Fruit fly (Drosophila melanogaster) Kc167 (cell line): Measurements from ENCODE around the gene CG17300.

Experiments used
- Myc ChIP-seq: fragments of >200 bp; optimal IDR thresholded peaks from 2 replicates; lab custom pipeline; 2017; ENCODE audit warnings: missing external identifiers
- Sin3A ChIP-seq: fragments of >200 bp; optimal IDR thresholded peaks from 2 replicates; lab custom pipeline; 2018; ENCODE audit warnings: missing external identifiers
- h ChIP-seq: fragments of >200 bp; optimal IDR thresholded peaks from 3 replicates; lab custom pipeline; 2018; ENCODE audit warnings: missing external identifiers
- insv ChIP-seq: fragments of >200 bp; optimal IDR thresholded peaks from 3 replicates; lab custom pipeline; 2018; ENCODE audit warnings: missing external identifiers
- psq ChIP-seq: fragments of >200 bp; optimal IDR thresholded peaks from 2 replicates; lab custom pipeline; 2017; ENCODE audit warnings: missing external identifiers
- ttk ChIP-seq: sonication (Bioruptor generic); optimal IDR thresholded peaks from 2 replicates; lab custom pipeline; 2017; ENCODE audit warnings: missing external identifiers

The CG17300 gene

dm6 chr3L:13065619-13066018 lies 21.5 kb downstream of the CG17300 start:
- TF ChIP-seq Myc (lab: Kevin White, UChicago) (no peak), Sin3A (no peak), psq (lab: Kevin White, UChicago) (no peak), h (lab: Kevin White, UChicago) (no peak), insv (lab: Kevin White, UChicago) (no peak), ttk (lab: Kevin White, UChicago) (no peak)

dm6 chr3L:13064935-13065334 lies 22.2 kb downstream of the CG17300 start:
- TF ChIP-seq ttk (lab: Kevin White, UChicago) (no peak), psq (lab: Kevin White, UChicago) (no peak), insv (lab: Kevin White, UChicago) (no peak), h (lab: Kevin White, UChicago) (no peak), Sin3A (no peak), Myc (lab: Kevin White, UChicago) (no peak)

- TF ChIP-seq h (lab: Kevin White, UChicago) (no peak), psq (lab: Kevin White, UChicago) (no peak), insv (lab: Kevin White, UChicago) (no peak), Sin3A (no peak), ttk (lab: Kevin White, UChicago) (no peak), Myc (lab: Kevin White, UChicago) (no peak)
These were observed 22.7 kb downstream of the CG17300 start for dm6 chr3L:13064346-13064745.

dm6 chr3L:13062746-13063145 lies 24.3 kb downstream of the CG17300 start, which contains the start of gene CG34429:
TSS of gene CG34429 (plus strand) at chr3L:13063046.
- TF ChIP-seq Myc (lab: Kevin White, UChicago): no peak
- TF ChIP-seq h (lab: Kevin White, UChicago): no peak
- no peak for TF ChIP-seq ttk (lab: Kevin White, UChicago)
- no peak for TF ChIP-seq psq (lab: Kevin White, UChicago)
- TF ChIP-seq Sin3A: no peak
- TF ChIP-seq insv (lab: Kevin White, UChicago): no peak

dm6 chr3L:13061322-13061809 lies 25.7 kb downstream of the CG17300 start, which contains the start of the genes CG14115 and CG34428:
TSS of gene CG14115 (minus strand) at chr3L:13061422.
TSS of gene CG34428 (plus strand) at chr3L:13061759.
- TF ChIP-seq Myc (lab: Kevin White, UChicago): no peak
- TF ChIP-seq insv (lab: Kevin White, UChicago): no peak
- no peak for TF ChIP-seq h (lab: Kevin White, UChicago)
- no peak for TF ChIP-seq ttk (lab: Kevin White, UChicago)
- no peak for TF ChIP-seq Sin3A
- no peak for TF ChIP-seq psq (lab: Kevin White, UChicago)

dm6 chr3L:13058429-13058828 lies 28.7 kb downstream of the CG17300 start:
- TF ChIP-seq h (lab: Kevin White, UChicago): no peak
- TF ChIP-seq ttk (lab: Kevin White, UChicago): no peak
- TF ChIP-seq psq (lab: Kevin White, UChicago): no peak
- no peak for TF ChIP-seq Sin3A
- TF ChIP-seq Myc (lab: Kevin White, UChicago): no peak
- TF ChIP-seq insv (lab: Kevin White, UChicago): no peak

dm6 chr3L:13050675-13051202 lies 36.4 kb downstream of the CG17300 start:
- TF ChIP-seq Sin3A (no peak), h (lab: Kevin White, UChicago) (no peak), psq (lab: Kevin White, UChicago) (no peak), ttk (lab: Kevin White, UChicago) (no peak), insv (lab: Kevin White, UChicago) (no peak), Myc (lab: Kevin White, UChicago) (no peak)

dm6 chr3L:13049671-13050070 lies 37.4 kb downstream of the CG17300 start:
- TF ChIP-seq insv (lab: Kevin White, UChicago) (no peak), psq (lab: Kevin White, UChicago) (no peak), Sin3A (no peak), ttk (lab: Kevin White, UChicago) (no peak), Myc (lab: Kevin White, UChicago) (no peak), h (lab: Kevin White, UChicago) (no peak)

dm6 chr3L:13046758-13047157 lies 40.3 kb downstream of the CG17300 start, which contains the start of gene CG11279:
TSS of gene CG11279 (plus strand) at chr3L:13046977.
- TF ChIP-seq Sin3A (no peak), ttk (lab: Kevin White, UChicago) (no peak), h (lab: Kevin White, UChicago) (no peak), psq (lab: Kevin White, UChicago) (no peak), Myc (lab: Kevin White, UChicago) (no peak), insv (lab: Kevin White, UChicago) (no peak)

dm6 chr3L:13044335-13044814 lies 42.7 kb downstream of the CG17300 start, which contains the start of gene Syx13:
TSS of gene Syx13 (plus strand) at chr3L:13044434.
- TF ChIP-seq Sin3A (no peak), Myc (lab: Kevin White, UChicago) (no peak), h (lab: Kevin White, UChicago) (no peak), ttk (lab: Kevin White, UChicago) (no peak), insv (lab: Kevin White, UChicago) (no peak), psq (lab: Kevin White, UChicago) (no peak)

dm6 chr3L:13041292-13042067 lies 45.6 kb downstream of the CG17300 start, which contains the start of gene RpS4:
TSS of gene RpS4 (plus strand) at chr3L:13041756.
- TF ChIP-seq insv (lab: Kevin White, UChicago): no peak
- no peak for TF ChIP-seq ttk (lab: Kevin White, UChicago)
- TF ChIP-seq h (lab: Kevin White, UChicago): no peak
- no peak for TF ChIP-seq Myc (lab: Kevin White, UChicago)
- TF ChIP-seq psq (lab: Kevin White, UChicago): no peak
- no peak for TF ChIP-seq Sin3A
